Worm (Caenorhabditis elegans): ENCODE data around the gene twk-16.

twk-16 gene

ce11 chrX:3111066-3111465, 30.1 kb downstream of the twk-16 start:
- TF ChIP-seq unc-62 (GFP tag; optimal IDR thresholded peaks at IDR 0.05), result no peak

ce11 chrX:3111687-3112086, 30.8 kb downstream of the twk-16 start:
- no peak for TF ChIP-seq unc-62 (GFP tag; optimal IDR thresholded peaks at IDR 0.05)

- TF ChIP-seq unc-62 (GFP tag; optimal IDR thresholded peaks at IDR 0.05), result no peak
Observed at ce11 chrX:3112946-3113427, 32.1 kb downstream of the twk-16 start, which contains the start of gene gpd-3. Gene gpd-3 (minus strand): TSS chrX:3113341.

ce11 chrX:3114306-3115133, 33.6 kb downstream of the twk-16 start, which contains the start of gene gpd-2:
Gene gpd-2 (minus strand): TSS chrX:3114689.
- no peak for TF ChIP-seq unc-62 (GFP tag; optimal IDR thresholded peaks at IDR 0.05)

- no peak for TF ChIP-seq unc-62 (GFP tag; optimal IDR thresholded peaks at IDR 0.05)
Observed at ce11 chrX:3115134-3116032, 34.5 kb downstream of the twk-16 start.

- no peak for TF ChIP-seq unc-62 (GFP tag; optimal IDR thresholded peaks at IDR 0.05)
Observed at ce11 chrX:3116033-3116876, 35.3 kb downstream of the twk-16 start, which contains the start of gene mai-1. Gene mai-1 (minus strand): TSS chrX:3116589.

ce11 chrX:3117204-3117603, 36.3 kb downstream of the twk-16 start:
- TF ChIP-seq unc-62 (GFP tag; optimal IDR thresholded peaks at IDR 0.05), result no peak

- TF ChIP-seq unc-62 (GFP tag; optimal IDR thresholded peaks at IDR 0.05), result no peak
Observed at ce11 chrX:3118596-3119287, 37.8 kb downstream of the twk-16 start.

- TF ChIP-seq unc-62 (GFP tag; optimal IDR thresholded peaks at IDR 0.05), result no peak
Observed at ce11 chrX:3119606-3120005, 38.7 kb downstream of the twk-16 start.

ce11 chrX:3126233-3126632, 45.3 kb downstream of the twk-16 start:
- no peak for TF ChIP-seq unc-62 (GFP tag; optimal IDR thresholded peaks at IDR 0.05)

ce11 chrX:3126979-3127378, 46.1 kb downstream of the twk-16 start, which contains the start of gene spc-1:
Gene spc-1 (minus strand): TSS chrX:3127079.
- TF ChIP-seq unc-62 (GFP tag; optimal IDR thresholded peaks at IDR 0.05), result no peak

- no peak for TF ChIP-seq unc-62 (GFP tag; optimal IDR thresholded peaks at IDR 0.05)
Observed at ce11 chrX:3127626-3128142, 46.8 kb downstream of the twk-16 start.
